Worm (Caenorhabditis elegans): ENCODE measurements around the gene srj-7.

- no peak for TF ChIP-seq mxl-1 (tag; optimal IDR thresholded peaks at IDR 0.05)
- no peak for TF ChIP-seq egl-18 (GFP tag; IDR thresholded peaks at IDR 0.05)
- no peak for TF ChIP-seq pha-4 (tag; optimal IDR thresholded peaks at IDR 0.05)
- TF ChIP-seq rpc-1 (optimal IDR thresholded peaks at IDR 0.05): no peak
- no peak for TF ChIP-seq rpc-1 (tag; optimal IDR thresholded peaks at IDR 0.05)
- TF ChIP-seq let-526 (GFP tag; IDR thresholded peaks at IDR 0.05): no peak
- no peak for TF ChIP-seq ZK185.1 (tag; optimal IDR thresholded peaks at IDR 0.05; ENCODE audit: poor library complexity, severe bottlenecking)
- TF ChIP-seq tbx-9 (tag; optimal IDR thresholded peaks at IDR 0.05; ENCODE audit: borderline replicate concordance): no peak
- TF ChIP-seq nhr-179 (tag; optimal IDR thresholded peaks at IDR 0.05): no peak
- TF ChIP-seq unc-62 (GFP tag; optimal IDR thresholded peaks at IDR 0.05): no peak
- TF ChIP-seq snpc-4 (GFP tag; optimal IDR thresholded peaks at IDR 0.05): no peak
- no peak for TF ChIP-seq snpc-4 (tag; optimal IDR thresholded peaks at IDR 0.05)
- TF ChIP-seq ama-1 (optimal IDR thresholded peaks at IDR 0.05): no peak
- TF ChIP-seq ama-1 (GFP tag; optimal IDR thresholded peaks at IDR 0.05): no peak
- TF ChIP-seq T26A5.8 (tag; optimal IDR thresholded peaks at IDR 0.05): no peak
Measured at ce11 chrV:3230150-3230549, 14.7 kb upstream of the srj-7 start.

Measured in whole organism, young adult.